Worm (Caenorhabditis elegans) whole organism, dauer: ENCODE measurements around the gene sru-12.
"Not testable (repeated sequence)": the region's sequence is repeated elsewhere in the genome, so short reads cannot be mapped to it uniquely, and the experiment has no call there.

Experiments
- unc-62 ChIP-seq: sonication (generic microtip); optimal IDR thresholded peaks from 2 replicates; lab custom pipeline; 2017; ENCODE audit warnings: missing biosample characterization, missing genetic modification reagents, missing genetic modification characterization

sru-12 gene

ce11 chrIV:13588544-13589043 is 5.6 kb downstream of the sru-12 start, which contains the start of gene sru-9:
Gene sru-9 (plus strand): TSS chrIV:13588993.
- not testable (repeated sequence) for TF ChIP-seq unc-62 (GFP tag; lab: Kevin White, UChicago)

ce11 chrIV:13591645-13592044 is 8.6 kb downstream of the sru-12 start, which contains the start of gene tsp-5:
Gene tsp-5 (minus strand): TSS chrIV:13591745.
- no peak for TF ChIP-seq unc-62 (GFP tag; lab: Kevin White, UChicago)

DNA sequence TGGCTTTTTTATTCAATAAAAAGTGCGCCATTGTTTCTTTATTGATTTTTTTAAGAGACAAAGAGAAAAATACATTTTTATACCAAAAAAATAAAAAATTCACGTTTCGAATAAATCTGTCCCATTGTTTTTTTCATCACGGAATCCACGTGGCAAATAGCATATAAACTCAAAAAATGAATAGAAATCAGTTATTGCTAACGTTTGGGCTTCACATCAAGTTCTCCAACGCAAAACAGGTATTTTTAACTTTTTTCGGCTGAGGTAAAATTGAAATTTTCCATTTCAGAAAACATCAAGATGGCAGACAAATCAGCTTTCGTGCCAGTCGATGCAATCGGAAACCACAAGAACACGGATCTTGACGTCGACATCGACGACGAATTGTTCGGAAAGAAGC is 10.3 kb downstream of the sru-12 start, which contains the start of gene Y45F10B.3:
Gene Y45F10B.3 (plus strand): TSS at position 301 of the 400 bp plus-strand sequence.
- no peak for TF ChIP-seq unc-62 (GFP tag; lab: Kevin White, UChicago)

DNA sequence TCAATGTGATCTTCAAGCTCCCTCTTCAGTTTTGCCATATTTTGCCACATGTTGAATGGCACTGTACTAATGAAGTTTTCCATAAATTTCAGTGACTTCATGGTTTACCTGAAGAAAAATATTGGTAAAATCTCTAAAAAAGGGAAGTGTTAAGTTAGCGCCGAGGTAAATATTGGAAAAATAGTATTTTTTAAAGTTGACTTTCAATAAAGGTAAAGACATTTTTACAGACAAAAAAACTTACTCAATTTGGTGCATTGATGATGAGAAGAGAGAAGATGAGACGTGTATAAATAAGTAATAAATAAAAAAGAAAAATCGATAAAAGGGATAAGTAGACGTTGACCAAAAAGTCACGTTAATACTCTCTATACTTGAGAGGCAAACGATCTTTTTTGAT is 14.8 kb downstream of the sru-12 start, which contains the start of gene Y45F10B.9:
Gene Y45F10B.9 (minus strand): TSS at position 101 of the 400 bp plus-strand sequence.
- TF ChIP-seq unc-62 (GFP tag; lab: Kevin White, UChicago): not testable (repeated sequence)

ce11 chrIV:13600643-13601042 is 17.6 kb downstream of the sru-12 start:
- TF ChIP-seq unc-62 (GFP tag; lab: Kevin White, UChicago): no peak

DNA sequence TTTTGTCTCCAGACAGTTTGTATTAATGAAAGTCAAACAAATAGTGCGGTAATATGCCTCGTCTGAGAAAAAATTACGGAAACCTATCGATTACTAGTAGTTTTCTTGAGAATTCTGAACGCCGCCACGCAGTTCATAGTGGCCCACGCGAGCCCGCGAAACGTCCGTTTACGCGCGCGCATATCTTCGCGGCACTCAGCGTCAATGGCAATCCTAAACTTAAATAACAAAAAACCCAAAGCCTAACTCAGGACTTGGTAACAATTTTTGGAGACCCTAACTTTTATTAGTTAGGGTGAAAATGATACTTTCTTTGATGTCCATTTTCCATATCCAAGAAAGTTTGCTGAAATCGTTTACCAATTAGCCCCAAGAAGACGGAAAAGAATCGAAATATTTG is 18.4 kb downstream of the sru-12 start:
- no peak for TF ChIP-seq unc-62 (GFP tag; lab: Kevin White, UChicago)

DNA sequence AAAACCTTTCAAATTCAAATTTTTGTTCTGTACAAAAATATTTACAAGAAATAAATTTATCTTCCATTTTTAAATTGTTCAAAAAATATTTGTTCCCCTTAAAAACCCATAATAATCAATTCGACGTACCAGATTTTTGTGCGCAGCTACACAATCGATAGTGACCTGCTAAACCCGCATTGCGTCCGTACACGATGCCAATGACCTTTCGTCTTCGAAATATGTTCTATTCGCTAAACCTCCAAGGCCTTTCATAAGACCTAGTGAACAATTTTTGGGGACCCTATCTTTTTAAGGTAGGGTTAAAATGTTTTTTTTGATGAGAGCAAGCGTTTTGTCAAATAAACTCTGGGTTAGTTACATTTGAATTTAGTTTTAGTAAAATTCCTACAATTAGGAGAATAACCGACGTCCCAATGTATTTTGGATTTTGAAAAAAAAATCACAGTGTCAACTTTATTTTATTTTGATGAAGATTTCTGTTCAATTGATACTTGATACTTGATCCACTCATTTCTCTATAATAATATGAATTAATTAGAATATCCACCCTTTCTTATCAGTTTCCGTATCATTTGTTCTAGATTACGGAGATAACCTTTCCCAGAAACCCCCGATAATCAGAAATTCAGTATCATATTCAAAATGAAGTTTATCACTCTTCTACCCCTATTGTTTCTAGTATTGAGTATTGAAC is 19.1 kb downstream of the sru-12 start, which contains the start of gene Y45F10B.59:
Gene Y45F10B.59 (plus strand): TSS at position 647 of the 697 bp plus-strand sequence.
- no peak for TF ChIP-seq unc-62 (GFP tag; lab: Kevin White, UChicago)

DNA sequence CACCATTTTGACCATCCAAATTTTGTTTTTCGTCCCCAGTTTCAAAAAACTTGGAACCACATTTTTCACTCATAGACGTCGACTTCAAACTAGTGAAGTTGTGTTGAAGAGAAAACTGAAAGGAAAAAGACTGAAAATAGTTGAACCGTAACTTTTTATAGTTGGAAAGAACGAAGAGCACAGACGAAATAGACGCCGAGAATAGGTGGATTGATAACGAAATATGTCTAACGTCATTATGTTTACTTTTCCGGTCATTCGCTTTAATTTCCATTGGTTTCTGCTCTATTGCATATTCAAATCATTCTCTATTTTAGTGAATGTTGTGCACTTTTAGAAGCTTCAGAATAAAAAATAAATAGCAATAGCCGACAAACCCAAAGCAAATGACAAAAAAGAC is 26.7 kb downstream of the sru-12 start, which contains the start of gene C08F11.13:
Gene C08F11.13 (minus strand): TSS at position 138 of the 400 bp plus-strand sequence.
- no peak for TF ChIP-seq unc-62 (GFP tag; lab: Kevin White, UChicago)

DNA sequence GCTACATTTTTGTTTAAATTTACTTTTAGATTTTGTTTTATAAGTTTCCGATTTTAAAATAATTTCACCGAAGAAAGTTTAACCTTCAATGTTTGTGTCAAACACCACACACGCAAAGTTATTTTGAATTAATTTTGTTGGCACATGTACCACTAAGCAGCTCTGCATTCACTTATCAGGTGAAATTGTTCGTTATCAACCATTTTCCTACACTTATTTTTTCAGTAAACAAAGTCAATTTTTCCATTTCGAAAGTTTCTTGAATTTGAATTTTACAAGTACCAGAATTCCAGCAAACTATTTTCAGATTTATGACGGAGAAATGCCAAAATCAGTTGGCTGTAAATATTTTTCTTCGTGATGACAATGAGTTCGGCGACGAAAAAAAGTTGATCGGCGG is 36.2 kb downstream of the sru-12 start, which contains the start of gene C08F11.3:
Gene C08F11.3 (plus strand): TSS at position 301 of the 400 bp plus-strand sequence.
- TF ChIP-seq unc-62 (GFP tag; lab: Kevin White, UChicago): no peak

- no peak for TF ChIP-seq unc-62 (GFP tag; lab: Kevin White, UChicago)
Observed at ce11 chrIV:13623533-13623932, 40.5 kb downstream of the sru-12 start, which contains the start of gene C08F11.1. Gene C08F11.1 (plus strand): TSS chrIV:13623833.

DNA sequence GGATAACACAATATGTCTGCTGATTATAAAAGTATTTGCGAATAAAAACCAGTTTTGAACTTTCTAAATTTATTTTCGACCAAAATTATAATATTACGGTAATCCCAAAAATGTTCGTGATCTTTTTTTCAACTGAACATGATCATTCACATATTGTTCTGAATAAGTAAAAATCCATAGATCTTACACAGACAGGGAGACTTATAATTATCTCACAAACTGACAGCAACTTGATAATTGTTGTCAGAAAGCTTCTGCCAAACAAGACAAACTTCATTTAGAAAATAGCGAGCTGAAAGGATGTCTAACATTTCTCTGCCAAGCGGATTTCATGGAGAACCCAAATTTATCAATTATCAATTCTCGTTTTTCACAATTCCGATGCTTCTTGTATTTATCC is 43.5 kb downstream of the sru-12 start, which contains the start of gene sru-21:
Gene sru-21 (plus strand): TSS at position 301 of the 400 bp plus-strand sequence.
- no peak for TF ChIP-seq unc-62 (GFP tag; lab: Kevin White, UChicago)

DNA sequence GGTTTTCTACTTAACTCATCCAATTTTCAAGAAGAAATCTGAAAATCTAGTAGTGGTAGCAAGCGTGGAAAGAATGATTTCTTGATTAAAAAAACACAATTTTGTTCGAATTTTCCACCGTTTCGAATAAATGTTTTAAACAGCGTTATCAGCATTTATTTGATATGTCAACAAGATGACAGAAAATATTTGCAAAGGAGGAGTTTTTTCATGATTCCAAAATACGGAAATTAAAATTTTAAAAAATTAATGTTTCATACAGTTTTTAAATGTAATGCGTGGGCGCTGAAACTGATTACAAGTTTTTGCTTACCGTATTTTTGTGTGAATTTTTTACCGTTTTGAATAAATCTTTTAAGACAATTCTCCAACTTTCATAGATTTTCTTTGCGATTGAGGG is 49.6 kb downstream of the sru-12 start:
- no peak for TF ChIP-seq unc-62 (GFP tag; lab: Kevin White, UChicago)

ce11 chrIV:13633165-13633564 is 50.2 kb downstream of the sru-12 start, which contains the start of gene fbxa-98:
Gene fbxa-98 (plus strand): TSS chrIV:13633407.
- no peak for TF ChIP-seq unc-62 (GFP tag; lab: Kevin White, UChicago)
